Worm (Caenorhabditis elegans) whole organism, midembryonic: ENCODE data around the gene K02D10.8.

Experiments
- T22C8.4 ChIP-seq: fragments of 200-800 bp; sonication (Bioruptor generic); IDR thresholded peaks from 2 replicates; pipeline ENCODE4 v1.3.6; 2022; ENCODE audit warnings: missing genetic modification characterization, missing compliant biosample characterization
- cog-1 ChIP-seq: sonication (generic microtip); optimal IDR thresholded peaks from 2 replicates; lab custom pipeline; 2016; ENCODE audit warnings: missing genetic modification characterization, missing compliant biosample characterization
- flt-1 ChIP-seq: fragments of 200-800 bp; sonication (Bioruptor generic); IDR thresholded peaks from 2 replicates; pipeline ENCODE4 v1.3.6; 2022; ENCODE audit warnings: missing genetic modification characterization, missing compliant biosample characterization
- klf-2 ChIP-seq: fragments of 200-800 bp; sonication (Bioruptor generic); conservative IDR thresholded peaks from 2 replicates; pipeline ENCODE4 v1.3.6; 2022; ENCODE audit warnings: missing genetic modification reagents, missing genetic modification characterization, missing compliant biosample characterization
- med-1 ChIP-seq: sonication (generic microtip); optimal IDR thresholded peaks from 2 replicates; lab custom pipeline; 2017; ENCODE audit warnings: missing genetic modification characterization, mild to moderate bottlenecking, missing compliant biosample characterization, antibody characterized with exemption, missing genetic modification reagents; ENCODE audit not compliant: insufficient read depth
- ref-1 ChIP-seq: fragments of 200-800 bp; sonication (Bioruptor generic); conservative IDR thresholded peaks from 2 replicates; pipeline ENCODE4 v1.3.6; 2022; ENCODE audit warnings: missing genetic modification reagents, missing genetic modification characterization, missing compliant biosample characterization
- ztf-23 ChIP-seq: fragments of 200-800 bp; sonication (Bioruptor generic); IDR thresholded peaks from 2 replicates; pipeline ENCODE4 v1.3.6; 2022; ENCODE audit warnings: missing genetic modification reagents, missing genetic modification characterization, missing compliant biosample characterization
- ztf-29 ChIP-seq: fragments of 200-800 bp; sonication (Bioruptor generic); IDR thresholded peaks from 2 replicates; pipeline ENCODE4 v1.3.6; 2022; ENCODE audit warnings: missing genetic modification reagents, missing genetic modification characterization, missing compliant biosample characterization

ce11 chrIII:8831059-8831750, 45.0 kb downstream of the K02D10.8 start, which contains the start of gene F44E2.10:
- TF ChIP-seq flt-1 (GFP tag; lab: Robert Waterston, UW): no peak
- no peak for TF ChIP-seq cog-1
- no peak for TF ChIP-seq ref-1 (GFP tag; lab: Robert Waterston, UW)
- TF ChIP-seq ztf-23: no peak
- TF ChIP-seq med-1 (GFP tag; lab: Kevin White, UChicago): no peak
- no peak for TF ChIP-seq klf-2 (GFP tag; lab: Robert Waterston, UW)
- no peak for TF ChIP-seq T22C8.4
- TF ChIP-seq ztf-29 (GFP tag; lab: Robert Waterston, UW): no peak
